Worm (Caenorhabditis elegans) whole organism, dauer: ENCODE data around the gene C01G12.9.
"Not testable (repeated sequence)": the region's sequence is repeated elsewhere in the genome, so short reads cannot be mapped to it uniquely, and the experiment has no call there.

Source experiments
- unc-62 ChIP-seq: sonication (generic microtip); optimal IDR thresholded peaks from 2 replicates; lab custom pipeline; 2017; ENCODE audit warnings: missing biosample characterization, missing genetic modification reagents, missing genetic modification characterization

C01G12.9 gene

DNA sequence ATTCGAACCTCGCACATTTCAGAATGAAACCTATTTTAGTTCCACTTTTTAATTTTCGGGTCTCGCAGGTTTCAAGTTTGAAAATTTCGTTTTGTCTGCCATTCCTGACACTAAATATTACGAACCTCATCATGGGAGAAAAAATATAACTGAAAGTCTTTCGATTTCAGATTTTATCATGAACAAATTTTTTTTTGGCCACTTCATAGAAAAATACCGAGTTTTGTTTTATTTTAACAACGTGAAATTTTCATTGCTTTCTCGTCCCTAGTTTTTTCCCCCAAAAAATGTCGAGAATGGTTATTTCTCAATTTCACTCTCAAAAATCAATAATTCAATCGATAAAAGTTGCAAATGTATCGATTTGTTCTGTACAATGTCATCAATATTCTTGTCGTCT, at the start of gene C01G12.9:
TSS of gene C01G12.9 (plus strand) at position 301 of the 400 bp plus-strand sequence.
- TF ChIP-seq unc-62 (GFP tag; lab: Kevin White, UChicago), result no peak

DNA sequence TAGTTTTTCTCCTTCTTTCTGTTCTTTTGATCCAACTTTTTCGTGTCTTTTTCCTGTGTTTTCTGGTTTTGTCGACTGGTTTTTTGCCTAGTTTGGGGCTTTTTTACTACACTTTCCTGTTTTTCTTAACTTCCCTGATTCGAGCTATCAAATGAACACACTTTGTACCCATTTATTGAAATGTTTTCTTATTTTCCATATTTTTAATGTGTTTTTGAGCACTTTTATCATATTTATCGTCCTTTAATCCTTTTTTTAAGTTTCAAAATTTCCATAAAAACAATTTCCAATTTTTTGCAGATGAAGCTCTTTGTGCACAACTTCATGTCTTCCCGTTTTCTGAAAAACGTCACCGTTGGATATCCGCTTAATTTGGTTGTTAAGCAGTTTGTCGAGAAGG, 44.8 kb upstream of the C01G12.9 start, which contains the start of gene C04H5.1:
TSS of gene C04H5.1 (plus strand) at position 301 of the 400 bp plus-strand sequence.
- TF ChIP-seq unc-62 (GFP tag; lab: Kevin White, UChicago), result no peak

DNA sequence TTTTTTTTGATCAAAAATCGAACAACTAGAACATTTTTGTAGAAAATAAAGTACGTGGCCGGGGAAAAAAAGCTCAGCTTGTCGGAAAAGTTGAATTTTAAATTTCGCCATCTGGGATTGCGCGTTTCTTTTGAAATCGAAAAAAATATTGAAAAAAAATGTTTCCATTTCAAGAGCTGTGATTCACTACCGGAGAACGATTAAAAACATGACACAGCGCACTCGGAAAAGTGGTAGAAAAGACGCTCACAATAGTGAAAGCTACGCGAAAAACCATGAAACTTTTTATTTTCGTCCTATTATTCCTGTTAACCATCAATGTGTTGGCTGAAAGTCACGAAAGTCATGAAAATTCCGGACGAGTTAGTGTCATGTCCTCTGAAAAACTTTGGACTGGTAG, 41.1 kb upstream of the C01G12.9 start, which contains the start of the genes clec-147 and C04H5.7:
TSS of gene clec-147 (minus strand) at position 101 of the 400 bp plus-strand sequence.
TSS of gene C04H5.7 (plus strand) at position 219 of the 400 bp plus-strand sequence.
- TF ChIP-seq unc-62 (GFP tag; lab: Kevin White, UChicago), result no peak

- TF ChIP-seq unc-62 (GFP tag; lab: Kevin White, UChicago), result no peak
These were observed 38.3 kb upstream of the C01G12.9 start for ce11 chrII:14540551-14540950.

ce11 chrII:14548691-14549090, 30.1 kb upstream of the C01G12.9 start, which contains the start of gene gcy-29:
Gene gcy-29 (minus strand): TSS chrII:14548791.
- no peak for TF ChIP-seq unc-62 (GFP tag; lab: Kevin White, UChicago)

- no peak for TF ChIP-seq unc-62 (GFP tag; lab: Kevin White, UChicago)
These were observed 28.2 kb upstream of the C01G12.9 start, which contains the start of gene nlp-41 for ce11 chrII:14550613-14551012. Gene nlp-41 (plus strand): TSS chrII:14550913.

ce11 chrII:14555019-14555418, 23.8 kb upstream of the C01G12.9 start:
- TF ChIP-seq unc-62 (GFP tag; lab: Kevin White, UChicago), result no peak

DNA sequence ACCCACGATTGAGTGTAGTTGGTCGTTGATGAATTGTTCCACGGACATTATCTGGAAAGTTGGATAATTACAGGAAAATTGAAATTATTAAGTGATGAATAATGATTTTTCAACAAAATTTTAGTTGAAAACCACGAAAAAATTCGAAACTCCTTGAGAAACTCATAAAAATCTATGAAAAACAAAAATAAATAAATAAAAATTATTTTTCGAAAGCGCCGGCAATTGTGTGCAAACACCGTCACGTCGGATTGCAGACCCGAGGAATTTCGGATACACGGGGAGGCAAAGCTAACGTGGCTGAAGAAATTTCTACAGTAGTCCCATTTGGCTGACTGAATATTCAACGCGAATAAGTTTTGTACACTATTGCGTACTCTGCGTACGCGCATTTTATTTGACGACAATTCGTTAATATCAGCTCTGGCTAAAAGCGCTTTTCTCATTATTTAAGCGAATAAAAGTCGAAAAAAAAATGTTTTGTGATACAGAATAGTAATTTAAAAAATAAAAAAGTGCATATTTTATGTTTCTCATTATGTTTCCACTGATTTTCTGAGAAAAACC, 17.2 kb upstream of the C01G12.9 start, which contains the start of gene mog-4:
TSS of gene mog-4 (minus strand) at position 51 of the 567 bp plus-strand sequence.
- TF ChIP-seq unc-62 (GFP tag; lab: Kevin White, UChicago), result not testable (repeated sequence)

- TF ChIP-seq unc-62 (GFP tag; lab: Kevin White, UChicago), result no peak
These were observed 11.0 kb upstream of the C01G12.9 start for ce11 chrII:14567811-14568210.

ce11 chrII:14569322-14569721, 9.5 kb upstream of the C01G12.9 start:
- TF ChIP-seq unc-62 (GFP tag; lab: Kevin White, UChicago), result no peak

ce11 chrII:14570541-14571160, 8.2 kb upstream of the C01G12.9 start:
- no peak for TF ChIP-seq unc-62 (GFP tag; lab: Kevin White, UChicago)

ce11 chrII:14573315-14573714, 5.5 kb upstream of the C01G12.9 start, which contains the start of gene madf-5:
Gene madf-5 (plus strand): TSS chrII:14573615.
- TF ChIP-seq unc-62 (GFP tag; lab: Kevin White, UChicago), result no peak

- no peak for TF ChIP-seq unc-62 (GFP tag; lab: Kevin White, UChicago)
These were observed 4.0 kb upstream of the C01G12.9 start for ce11 chrII:14574790-14575189.

DNA sequence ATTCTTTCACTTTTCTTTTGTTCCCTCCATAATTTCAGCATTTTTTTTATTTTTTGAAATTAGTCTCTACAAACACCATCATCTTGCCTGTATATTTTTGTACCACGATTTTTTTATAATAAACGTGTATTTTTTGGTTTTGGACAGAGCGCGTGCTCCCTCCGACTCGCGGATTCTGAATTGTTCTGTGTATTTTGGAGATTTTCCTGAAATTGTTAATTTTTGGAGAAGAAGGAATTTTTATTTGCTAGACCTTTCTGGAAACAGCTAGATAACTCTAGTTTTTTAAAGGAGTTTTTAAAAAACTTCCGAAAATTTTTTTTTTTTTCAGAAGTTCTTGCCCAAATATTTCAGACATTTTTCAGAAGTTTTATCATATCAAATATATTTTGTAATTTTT, 2.4 kb upstream of the C01G12.9 start, which contains the start of gene C01G12.13:
TSS of gene C01G12.13 (plus strand) at position 301 of the 400 bp plus-strand sequence.
- no peak for TF ChIP-seq unc-62 (GFP tag; lab: Kevin White, UChicago)

DNA sequence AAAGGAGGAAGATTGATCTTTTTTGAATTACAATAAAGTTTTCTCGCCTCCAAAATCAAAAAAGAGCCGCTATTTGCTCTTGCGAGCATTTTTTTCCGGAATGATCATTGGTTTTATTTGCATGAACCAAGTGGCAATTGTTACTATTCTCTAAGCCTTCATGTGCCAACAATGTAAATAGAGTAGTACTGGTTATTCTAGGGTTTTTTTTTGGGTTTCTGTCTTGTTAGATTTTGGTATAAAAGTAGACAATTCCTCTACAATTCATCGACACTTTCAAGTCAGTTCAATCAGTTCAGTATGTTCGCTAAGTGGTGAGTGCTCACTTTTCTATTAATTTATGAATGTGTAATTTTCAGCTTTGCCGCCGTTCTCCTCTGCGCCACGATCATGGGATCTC, 803 bp upstream of the C01G12.9 start, which contains the start of gene nspb-7:
TSS of gene nspb-7 (plus strand) at position 301 of the 400 bp plus-strand sequence.
- TF ChIP-seq unc-62 (GFP tag; lab: Kevin White, UChicago), result no peak

DNA sequence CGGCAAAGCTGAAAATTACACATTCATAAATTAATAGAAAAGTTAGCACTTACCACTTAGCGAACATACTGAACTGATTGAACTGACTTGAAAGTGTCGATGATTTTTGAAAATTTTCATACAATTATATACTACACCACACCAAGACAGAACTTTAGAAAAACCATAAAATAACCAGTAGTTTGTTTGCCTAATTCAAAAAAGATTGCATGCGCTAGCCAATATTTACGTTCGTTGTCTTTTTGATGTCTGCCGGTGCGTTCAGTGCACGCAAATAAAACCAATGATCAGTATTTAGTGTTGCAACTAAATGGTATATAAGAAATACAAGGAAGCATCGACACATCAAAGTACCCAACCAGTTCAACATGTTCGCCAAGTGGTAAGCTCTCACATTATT, 1.7 kb downstream of the C01G12.9 start, which contains the start of the genes nspb-8 and nspb-9:
TSS of gene nspb-8 (minus strand) at position 101 of the 400 bp plus-strand sequence.
TSS of gene nspb-9 (plus strand) at position 311 of the 400 bp plus-strand sequence.
- TF ChIP-seq unc-62 (GFP tag; lab: Kevin White, UChicago), result no peak
